Fruit fly (Drosophila melanogaster) whole organism, wandering third instar larva: ENCODE results near the gene Dup99B.

Experiments used
- Abd-B ChIP-seq: fragments of >200 bp; optimal IDR thresholded peaks from 2 replicates; lab custom pipeline; 2017; ENCODE audit warnings: missing biosample characterization, missing genetic modification characterization
- CG9705 ChIP-seq: fragments of 200-800 bp; sonication (Bioruptor generic); optimal IDR thresholded peaks from 2 replicates; lab custom pipeline; 2018; ENCODE audit warnings: missing biosample characterization, mild to moderate bottlenecking, missing genetic modification characterization
- CrebA ChIP-seq: fragments of 200-800 bp; sonication (Bioruptor generic); optimal IDR thresholded peaks from 2 replicates; lab custom pipeline; 2016; ENCODE audit warnings: missing biosample characterization, mild to moderate bottlenecking, missing genetic modification characterization, borderline replicate concordance
- GATAd ChIP-seq: sonication (Bioruptor generic); optimal IDR thresholded peaks from 2 replicates; lab custom pipeline; 2016; ENCODE audit warnings: missing biosample characterization, missing genetic modification characterization
- HLH106 ChIP-seq: fragments of 200-800 bp; optimal IDR thresholded peaks from 3 replicates; lab custom pipeline; 2019; ENCODE audit warnings: missing biosample characterization, mild to moderate bottlenecking, missing genetic modification characterization, moderate library complexity
- Hnf4 ChIP-seq: fragments of 200-800 bp; sonication (Bioruptor generic); optimal IDR thresholded peaks from 2 replicates; lab custom pipeline; 2016; ENCODE audit warnings: missing biosample characterization, mild to moderate bottlenecking, missing genetic modification characterization
- Hr78 ChIP-seq: fragments of >200 bp; optimal IDR thresholded peaks from 2 replicates; lab custom pipeline; 2017; ENCODE audit warnings: missing biosample characterization, missing genetic modification characterization
- Hr83 ChIP-seq: fragments of 200-300 bp; sonication (Bioruptor generic); optimal IDR thresholded peaks from 2 replicates; lab custom pipeline; 2016; ENCODE audit warnings: missing biosample characterization, mild to moderate bottlenecking, missing genetic modification characterization, moderate library complexity; ENCODE audit not compliant: poor library complexity, severe bottlenecking
- Jra ChIP-seq: sonication (Bioruptor generic); optimal IDR thresholded peaks from 2 replicates; lab custom pipeline; 2016; ENCODE audit warnings: missing biosample characterization, missing genetic modification characterization
- Myc ChIP-seq: fragments of >200 bp; optimal IDR thresholded peaks from 2 replicates; lab custom pipeline; 2017
- N ChIP-seq: fragments of >200 bp; optimal IDR thresholded peaks from 2 replicates; lab custom pipeline; 2018; ENCODE audit warnings: missing biosample characterization, missing external identifiers, missing genetic modification characterization
- OdsH ChIP-seq: fragments of 200-800 bp; sonication (Bioruptor generic); optimal IDR thresholded peaks from 2 replicates; lab custom pipeline; 2016; ENCODE audit warnings: missing biosample characterization, mild to moderate bottlenecking, missing genetic modification characterization
- Rel ChIP-seq, 2 experiments: fragments of 200-800 bp; sonication (Bioruptor generic) in 1 of 2; optimal IDR thresholded peaks; 2 replicates in 1 of 2; 3 replicates in 1 of 2; lab custom pipeline; 2016 to 2019; ENCODE audit warnings: mild to moderate bottlenecking in 2 of 2, missing biosample characterization in 2 of 2, missing genetic modification characterization in 2 of 2, moderate library complexity in 1 of 2
- Vsx2 ChIP-seq: fragments of 200-300, 225-300 bp; sonication (Bioruptor generic); optimal IDR thresholded peaks from 2 replicates; lab custom pipeline; 2018; ENCODE audit warnings: missing biosample characterization, missing genetic modification characterization; ENCODE audit not compliant: partially characterized antibody
- br ChIP-seq: fragments of 200-800 bp; sonication (Bioruptor generic); optimal IDR thresholded peaks from 2 replicates; lab custom pipeline; 2016; ENCODE audit warnings: missing biosample characterization, missing genetic modification characterization
- brk ChIP-seq: fragments of 200-800 bp; sonication (Bioruptor generic); optimal IDR thresholded peaks from 2 replicates; lab custom pipeline; 2016; ENCODE audit warnings: missing biosample characterization, mild to moderate bottlenecking, missing genetic modification characterization
- dl ChIP-seq, 2 experiments: fragments of 175-275, 200-275 bp in 1 of 2; fragments of 200-275 bp in 1 of 2; sonication (Bioruptor generic); optimal IDR thresholded peaks; lab custom pipeline; 2018; ENCODE audit warnings: mild to moderate bottlenecking in 2 of 2, missing biosample characterization in 2 of 2, missing genetic modification characterization in 2 of 2, moderate library complexity in 2 of 2; ENCODE audit not compliant: partially characterized antibody in 2 of 2, insufficient read depth in 1 of 2
- dmrt93B ChIP-seq: fragments of 200-800 bp; sonication (Bioruptor generic); optimal IDR thresholded peaks from 2 replicates; lab custom pipeline; 2018; ENCODE audit warnings: missing biosample characterization, mild to moderate bottlenecking, missing genetic modification characterization
- dsf ChIP-seq: sonication (Bioruptor generic); optimal IDR thresholded peaks from 2 replicates; lab custom pipeline; 2016; ENCODE audit warnings: missing biosample characterization, missing genetic modification characterization, borderline replicate concordance
- ey ChIP-seq: fragments of 200-800 bp; sonication (Bioruptor generic); optimal IDR thresholded peaks from 2 replicates; lab custom pipeline; 2016; ENCODE audit warnings: missing biosample characterization, missing genetic modification characterization
- foxo ChIP-seq, 2 experiments: fragments of 200-800 bp; sonication (Bioruptor generic); optimal IDR thresholded peaks; 2 replicates in 1 of 2; 3 replicates in 1 of 2; lab custom pipeline; 2016 to 2017; ENCODE audit warnings: missing biosample characterization in 2 of 2, missing genetic modification characterization in 2 of 2
- fru ChIP-seq: fragments of 200-800 bp; sonication (Bioruptor generic); optimal IDR thresholded peaks from 3 replicates; lab custom pipeline; 2016; ENCODE audit warnings: missing biosample characterization, mild to moderate bottlenecking, missing genetic modification characterization
- h ChIP-seq: fragments of 200-800 bp; sonication (Bioruptor generic); optimal IDR thresholded peaks from 3 replicates; lab custom pipeline; 2016; ENCODE audit warnings: missing biosample characterization, mild to moderate bottlenecking, missing genetic modification characterization
- jim ChIP-seq: fragments of 175-275, 200-325 bp; sonication (Bioruptor generic); optimal IDR thresholded peaks from 2 replicates; lab custom pipeline; 2016; ENCODE audit warnings: missing biosample characterization, mild to moderate bottlenecking, missing genetic modification characterization
- lola ChIP-seq: fragments of >200 bp; optimal IDR thresholded peaks from 2 replicates; lab custom pipeline; 2017; ENCODE audit warnings: missing biosample characterization, missing genetic modification characterization
- rgr ChIP-seq: fragments of 200-800 bp; sonication (Bioruptor generic); optimal IDR thresholded peaks from 3 replicates; lab custom pipeline; 2016; ENCODE audit warnings: missing biosample characterization, mild to moderate bottlenecking, missing genetic modification characterization
- sage ChIP-seq: fragments of 200-800 bp; sonication (Bioruptor generic); optimal IDR thresholded peaks from 2 replicates; lab custom pipeline; 2016; ENCODE audit warnings: missing biosample characterization, mild to moderate bottlenecking, missing genetic modification characterization
- sv ChIP-seq: fragments of 200-800 bp; sonication (Bioruptor generic); optimal IDR thresholded peaks from 3 replicates; lab custom pipeline; 2016; ENCODE audit warnings: missing biosample characterization, missing genetic modification characterization
- tai ChIP-seq: sonication (Bioruptor generic); optimal IDR thresholded peaks from 2 replicates; lab custom pipeline; 2016; ENCODE audit warnings: missing biosample characterization, missing genetic modification characterization
- usp ChIP-seq: fragments of >200 bp; optimal IDR thresholded peaks from 2 replicates; lab custom pipeline; 2017; ENCODE audit warnings: missing biosample characterization, missing genetic modification characterization
- woc ChIP-seq: sonication (Bioruptor generic); optimal IDR thresholded peaks from 2 replicates; lab custom pipeline; 2016; ENCODE audit warnings: missing biosample characterization, mild to moderate bottlenecking, missing genetic modification characterization

The Dup99B gene

dm6 chr3R:29757681-29758080 lies 42.5 kb upstream of the Dup99B start:
- no peak for TF ChIP-seq OdsH (GFP tag; lab: Kevin White, UChicago)
- no peak for TF ChIP-seq sv (GFP tag; lab: Kevin White, UChicago)
- TF ChIP-seq foxo (GFP tag; optimal IDR thresholded peaks at IDR 0.05; lab: Kevin White, UChicago): peak in 1 of 2 experiments; percentile 3
- peak; percentile 17 for TF ChIP-seq woc
- TF ChIP-seq br (GFP tag; lab: Kevin White, UChicago): no peak
- peak; percentile 1 for TF ChIP-seq Myc (lab: Kevin White, UChicago)

dm6 chr3R:29757226-29757625 lies 42.0 kb upstream of the Dup99B start:
- TF ChIP-seq usp (GFP tag; lab: Kevin White, UChicago) (no peak), rgr (GFP tag; lab: Kevin White, UChicago) (peak; percentile 15), Rel (GFP tag; optimal IDR thresholded peaks at IDR 0.05; lab: Kevin White, UChicago) (no peak), Rel (tag; optimal IDR thresholded peaks at IDR 0.05; lab: Kevin White, UChicago) (peak; percentile 63)

dm6 chr3R:29756153-29756552 lies 41.0 kb upstream of the Dup99B start:
- TF ChIP-seq N (GFP tag; lab: Kevin White, UChicago): no peak
- no peak for TF ChIP-seq Jra (GFP tag; lab: Kevin White, UChicago)
- no peak for TF ChIP-seq br (GFP tag; lab: Kevin White, UChicago)
- TF ChIP-seq jim: no peak
- no peak for TF ChIP-seq ey (GFP tag; lab: Kevin White, UChicago)
- no peak for TF ChIP-seq HLH106 (tag; lab: Kevin White, UChicago)
- TF ChIP-seq Hr83 (GFP tag; lab: Kevin White, UChicago): no peak
- TF ChIP-seq fru (GFP tag; lab: Kevin White, UChicago): no peak
- no peak for TF ChIP-seq OdsH (GFP tag; lab: Kevin White, UChicago)
- no peak for TF ChIP-seq brk (GFP tag; lab: Kevin White, UChicago)
- TF ChIP-seq, all 38 proteins: peak for 0

- TF ChIP-seq Jra (GFP tag; lab: Kevin White, UChicago) (no peak), tai (GFP tag; lab: Kevin White, UChicago) (no peak), jim (no peak), dmrt93B (GFP tag; lab: Kevin White, UChicago) (no peak), dl (GFP tag; optimal IDR thresholded peaks at IDR 0.05; lab: Kevin White, UChicago; ENCODE audit: insufficient read depth in 1 of 2, partially characterized antibody in 2 of 2) (no peak), foxo (GFP tag; optimal IDR thresholded peaks at IDR 0.05; lab: Kevin White, UChicago) (peak in 1 of 2 experiments; percentile 1)
Measured at dm6 chr3R:29755248-29755647, 40.1 kb upstream of the Dup99B start.

dm6 chr3R:29749304-29750066 lies 34.3 kb upstream of the Dup99B start:
- TF ChIP-seq GATAd (GFP tag; lab: Kevin White, UChicago): no peak
- TF ChIP-seq ey (GFP tag; lab: Kevin White, UChicago): no peak
- TF ChIP-seq br (GFP tag; lab: Kevin White, UChicago): no peak
- no peak for TF ChIP-seq Hr78 (GFP tag; lab: Kevin White, UChicago)
- TF ChIP-seq fru (GFP tag; lab: Kevin White, UChicago): no peak
- TF ChIP-seq N (GFP tag; lab: Kevin White, UChicago): peak; percentile 61
- no peak for TF ChIP-seq Jra (GFP tag; lab: Kevin White, UChicago)
- no peak for TF ChIP-seq Rel (GFP tag; optimal IDR thresholded peaks at IDR 0.05; lab: Kevin White, UChicago)
- TF ChIP-seq Rel (tag; optimal IDR thresholded peaks at IDR 0.05; lab: Kevin White, UChicago): no peak
- TF ChIP-seq Abd-B (GFP tag; lab: Kevin White, UChicago): no peak

dm6 chr3R:29748591-29749303 lies 33.6 kb upstream of the Dup99B start, which contains the start of the genes ATPsyngamma and yata:
Gene ATPsyngamma (minus strand): TSS chr3R:29749163.
Gene yata (plus strand): TSS chr3R:29749219.
- TF ChIP-seq Hr83 (GFP tag; lab: Kevin White, UChicago) (no peak), Myc (lab: Kevin White, UChicago) (peak; percentile 30), CrebA (GFP tag; lab: Kevin White, UChicago) (no peak), Rel (GFP tag; optimal IDR thresholded peaks at IDR 0.05; lab: Kevin White, UChicago) (no peak), Rel (tag; optimal IDR thresholded peaks at IDR 0.05; lab: Kevin White, UChicago) (peak; percentile 76), rgr (GFP tag; lab: Kevin White, UChicago) (peak; percentile 39), Abd-B (GFP tag; lab: Kevin White, UChicago) (no peak), brk (GFP tag; lab: Kevin White, UChicago) (no peak), dsf (GFP tag; lab: Kevin White, UChicago) (no peak), sv (GFP tag; lab: Kevin White, UChicago) (no peak), tai (GFP tag; lab: Kevin White, UChicago) (no peak), sage (GFP tag; lab: Kevin White, UChicago) (no peak), fru (GFP tag; lab: Kevin White, UChicago) (no peak), dl (GFP tag; optimal IDR thresholded peaks at IDR 0.05; lab: Kevin White, UChicago; ENCODE audit: insufficient read depth in 1 of 2, partially characterized antibody in 2 of 2) (no peak), h (GFP tag; lab: Kevin White, UChicago) (no peak), Hr78 (GFP tag; lab: Kevin White, UChicago) (no peak), lola (GFP tag; lab: Kevin White, UChicago) (no peak), N (GFP tag; lab: Kevin White, UChicago) (no peak), usp (GFP tag; lab: Kevin White, UChicago) (no peak), br (GFP tag; lab: Kevin White, UChicago) (no peak), ey (GFP tag; lab: Kevin White, UChicago) (no peak), Hnf4 (GFP tag; lab: Kevin White, UChicago) (no peak), dmrt93B (GFP tag; lab: Kevin White, UChicago) (no peak), CG9705 (GFP tag; lab: Kevin White, UChicago) (peak; percentile 10), Vsx2 (GFP tag; lab: Kevin White, UChicago) (no peak), jim (no peak), GATAd (GFP tag; lab: Kevin White, UChicago) (no peak)
